Worm (Caenorhabditis elegans) whole organism, L1 larva: ENCODE measurements around the gene C14E2.5.
A peak's percentile ranks its signal among the peaks of the same experiment; 100 is the strongest.

Experiments used
- C34B4.2 ChIP-seq: sonication (generic microtip); optimal IDR thresholded peaks from 2 replicates; lab custom pipeline; 2017; ENCODE audit warnings: mild to moderate bottlenecking, missing genetic modification characterization, missing compliant biosample characterization
- Y116A8C.19 ChIP-seq: sonication (generic microtip); optimal IDR thresholded peaks from 2 replicates; lab custom pipeline; 2016; ENCODE audit warnings: missing compliant biosample characterization, missing genetic modification characterization, borderline replicate concordance
- aha-1 ChIP-seq: fragments of 150-350 bp; optimal IDR thresholded peaks from 2 replicates; lab custom pipeline; 2014; ENCODE audit warnings: missing biosample characterization, missing genetic modification characterization
- blmp-1 ChIP-seq: fragments of 150-350 bp; optimal IDR thresholded peaks from 2 replicates; lab custom pipeline; 2014; ENCODE audit warnings: missing biosample characterization, missing genetic modification characterization
- ces-1 ChIP-seq: fragments of 150-350 bp; optimal IDR thresholded peaks from 2 replicates; lab custom pipeline; 2014; ENCODE audit warnings: missing biosample characterization, missing genetic modification reagents, missing genetic modification characterization
- dsc-1 ChIP-seq: sonication (generic microtip); optimal IDR thresholded peaks from 2 replicates; lab custom pipeline; 2016; ENCODE audit warnings: mild to moderate bottlenecking, missing genetic modification characterization, missing compliant biosample characterization
- efl-3 ChIP-seq: fragments of 200-800 bp; sonication (Bioruptor generic); optimal IDR thresholded peaks from 2 replicates; lab custom pipeline; 2018; ENCODE audit warnings: mild to moderate bottlenecking, missing genetic modification characterization, missing compliant biosample characterization
- egl-13 ChIP-seq: sonication (generic microtip); optimal IDR thresholded peaks from 2 replicates; lab custom pipeline; 2016; ENCODE audit warnings: missing genotype, missing genetic modification reagents, missing genetic modification characterization, missing compliant biosample characterization
- egl-27 ChIP-seq, 2 experiments: fragments of 150-350 bp in 1 of 2; sonication (generic microtip); optimal IDR thresholded peaks; 3 replicates each; lab custom pipeline; 2017 to 2018; ENCODE audit warnings: missing biosample characterization in 2 of 2, missing genetic modification characterization in 2 of 2, missing genetic modification reagents in 2 of 2
- elt-2 ChIP-seq: sonication (generic microtip); optimal IDR thresholded peaks from 2 replicates; lab custom pipeline; 2016; ENCODE audit warnings: missing genetic modification characterization, mild to moderate bottlenecking, inconsistent platforms, missing compliant biosample characterization, missing genetic modification reagents
- elt-3 ChIP-seq, 6 experiments: fragments of 150-350 bp in 1 of 6; sonication (generic microtip); optimal IDR thresholded peaks; 2 replicates each; lab custom pipeline; 2017 to 2018; ENCODE audit warnings: missing biosample characterization in 6 of 6, missing genetic modification characterization in 6 of 6, inconsistent platforms in 1 of 6
- ets-5 ChIP-seq: fragments of 200-800 bp; sonication (Bioruptor generic); IDR thresholded peaks from 2 replicates; pipeline ENCODE4 v1.3.6; 2022; ENCODE audit warnings: missing genetic modification characterization, missing compliant biosample characterization
- fkh-8 ChIP-seq: sonication (generic microtip); optimal IDR thresholded peaks from 2 replicates; lab custom pipeline; 2016; ENCODE audit warnings: mild to moderate bottlenecking, missing genetic modification characterization, missing compliant biosample characterization
- fos-1 ChIP-seq: fragments of 150-350 bp; optimal IDR thresholded peaks from 2 replicates; lab custom pipeline; 2014; ENCODE audit warnings: missing biosample characterization, missing genetic modification characterization
- hlh-4 ChIP-seq: sonication (generic microtip); optimal IDR thresholded peaks from 2 replicates; lab custom pipeline; 2016; ENCODE audit warnings: mild to moderate bottlenecking, missing genetic modification characterization, missing compliant biosample characterization
- lin-13 ChIP-seq: fragments of 150-350 bp; optimal IDR thresholded peaks from 2 replicates; lab custom pipeline; 2014; ENCODE audit warnings: missing biosample characterization, missing genetic modification reagents, missing genetic modification characterization
- lin-14 ChIP-seq: fragments of 200-800 bp; sonication (Bioruptor generic); optimal IDR thresholded peaks from 2 replicates; lab custom pipeline; 2018; ENCODE audit warnings: mild to moderate bottlenecking, missing genetic modification characterization, moderate library complexity, missing compliant biosample characterization
- lin-35 ChIP-seq, 2 experiments: fragments of 150-350 bp; optimal IDR thresholded peaks; 2 replicates each; lab custom pipeline; 2014; ENCODE audit warnings: missing biosample characterization in 2 of 2, missing genetic modification characterization in 2 of 2, missing genetic modification reagents in 2 of 2
- lir-3 ChIP-seq: sonication (generic microtip); optimal IDR thresholded peaks from 2 replicates; lab custom pipeline; 2016; ENCODE audit warnings: mild to moderate bottlenecking, missing genetic modification characterization, moderate library complexity, missing compliant biosample characterization; ENCODE audit not compliant: poor library complexity
- lsy-2 ChIP-seq, 2 experiments: fragments of 150-350 bp; optimal IDR thresholded peaks; 2 replicates each; lab custom pipeline; 2014; ENCODE audit warnings: missing biosample characterization in 2 of 2, missing genetic modification characterization in 2 of 2
- mab-9 ChIP-seq: fragments of 200-800 bp; sonication (Bioruptor generic); IDR thresholded peaks from 2 replicates; pipeline ENCODE4 v1.3.6; 2022; ENCODE audit warnings: missing genetic modification reagents, missing genetic modification characterization, missing compliant biosample characterization
- mdl-1 ChIP-seq, 2 experiments: fragments of 150-350 bp; optimal IDR thresholded peaks; 2 replicates each; lab custom pipeline; 2014 to 2017; ENCODE audit warnings: missing biosample characterization in 2 of 2, missing genetic modification characterization in 2 of 2, inconsistent platforms in 1 of 2
- mef-2 ChIP-seq: fragments of 150-350 bp; optimal IDR thresholded peaks from 2 replicates; lab custom pipeline; 2014; ENCODE audit warnings: missing biosample characterization, missing genetic modification characterization
- nhr-11 ChIP-seq: fragments of 150-350 bp; optimal IDR thresholded peaks from 2 replicates; lab custom pipeline; 2014; ENCODE audit warnings: missing biosample characterization, missing genetic modification characterization
- nhr-47 ChIP-seq: sonication (generic microtip); optimal IDR thresholded peaks from 2 replicates; lab custom pipeline; 2016; ENCODE audit warnings: mild to moderate bottlenecking, missing genetic modification characterization, moderate library complexity, missing compliant biosample characterization
- nhr-77 ChIP-seq: fragments of 150-350 bp; optimal IDR thresholded peaks from 2 replicates; lab custom pipeline; 2014; ENCODE audit warnings: missing biosample characterization, missing genetic modification characterization
- nhr-85 ChIP-seq: sonication (generic microtip); peaks from one replicate; lab custom pipeline; 2016; ENCODE audit warnings: missing genetic modification characterization, inconsistent platforms, missing compliant biosample characterization
- pqm-1 ChIP-seq: sonication (generic microtip); optimal IDR thresholded peaks from 3 replicates; lab custom pipeline; 2017; ENCODE audit warnings: missing biosample characterization, missing genetic modification characterization
- rnt-1 ChIP-seq: sonication (generic microtip); optimal IDR thresholded peaks from 2 replicates; lab custom pipeline; 2016; ENCODE audit warnings: mild to moderate bottlenecking, missing genetic modification characterization, moderate library complexity, missing compliant biosample characterization
- skn-1 ChIP-seq: fragments of 150-350 bp; optimal IDR thresholded peaks from 2 replicates; lab custom pipeline; 2014; ENCODE audit warnings: missing biosample characterization, missing genetic modification characterization
- snu-23 ChIP-seq: sonication (generic microtip); optimal IDR thresholded peaks from 2 replicates; lab custom pipeline; 2016; ENCODE audit warnings: missing genetic modification characterization, missing compliant biosample characterization
- sox-4 ChIP-seq: sonication (generic microtip); optimal IDR thresholded peaks from 2 replicates; lab custom pipeline; 2016; ENCODE audit warnings: missing genetic modification characterization, missing compliant biosample characterization
- sptf-1 ChIP-seq: fragments of 150-350 bp; optimal IDR thresholded peaks from 2 replicates; lab custom pipeline; 2014; ENCODE audit warnings: missing biosample characterization, missing genetic modification characterization
- tbx-2 ChIP-seq: sonication (generic microtip); optimal IDR thresholded peaks from 2 replicates; lab custom pipeline; 2016; ENCODE audit warnings: missing genetic modification characterization, missing compliant biosample characterization
- unc-62 ChIP-seq: fragments of 150-350 bp; optimal IDR thresholded peaks from 2 replicates; lab custom pipeline; 2014; ENCODE audit warnings: missing biosample characterization, missing genetic modification reagents, missing genetic modification characterization
- unc-86 ChIP-seq: sonication (generic microtip); optimal IDR thresholded peaks from 2 replicates; lab custom pipeline; 2016; ENCODE audit warnings: missing genetic modification characterization, missing compliant biosample characterization
- xbp-1 ChIP-seq: sonication (generic microtip); optimal IDR thresholded peaks from 2 replicates; lab custom pipeline; 2016; ENCODE audit warnings: missing genetic modification characterization, missing compliant biosample characterization
- zag-1 ChIP-seq: fragments of 150-350 bp; optimal IDR thresholded peaks from 2 replicates; lab custom pipeline; 2014; ENCODE audit warnings: missing biosample characterization, missing genetic modification characterization
- ztf-11 ChIP-seq, 2 experiments: sonication (generic microtip); optimal IDR thresholded peaks; 2 replicates each; lab custom pipeline; 2016 to 2017; ENCODE audit warnings: missing genetic modification characterization in 2 of 2, missing biosample characterization in 1 of 2, missing compliant biosample characterization in 1 of 2
- ztf-4 ChIP-seq: fragments of 150-350 bp; optimal IDR thresholded peaks from 2 replicates; lab custom pipeline; 2014; ENCODE audit warnings: missing biosample characterization, missing genetic modification characterization

C14E2.5 gene

DNA sequence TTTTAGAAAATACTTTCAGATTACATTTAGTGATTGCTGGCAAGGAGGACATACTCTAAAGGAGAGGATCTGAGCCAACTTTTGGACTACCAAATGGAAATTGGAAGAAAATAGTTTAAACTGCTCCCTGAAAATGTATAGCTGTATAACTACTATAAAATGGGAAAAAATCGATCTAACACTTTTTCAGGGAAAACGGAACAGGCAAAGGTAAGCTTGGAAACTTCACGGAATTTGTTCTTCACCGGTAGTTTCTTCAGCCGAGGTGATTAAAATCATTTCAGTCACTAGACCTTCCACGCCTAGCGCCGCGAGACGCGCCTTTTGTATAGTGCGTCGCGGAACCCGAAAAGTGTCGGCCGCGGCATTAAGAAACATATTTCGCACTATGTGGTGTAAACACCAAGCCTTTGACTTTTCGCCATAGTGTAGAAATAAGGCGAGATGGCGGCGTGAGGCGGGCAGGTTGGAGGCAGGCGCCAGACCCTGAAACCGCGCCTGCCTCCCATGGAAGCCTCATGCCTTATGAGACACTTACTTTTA, at the start of gene C14E2.5:
Gene C14E2.5, minus strand, starts transcription at position 51 of the 543 bp plus-strand sequence.
- TF ChIP-seq nhr-85 (tag; lab: Kevin White, UChicago) (no peak), lir-3 (tag; lab: Kevin White, UChicago) (no peak), egl-27 (tag; optimal IDR thresholded peaks at IDR 0.05; lab: Kevin White, UChicago) (no peak), sox-4 (tag; lab: Kevin White, UChicago) (no peak), fkh-8 (tag; lab: Kevin White, UChicago) (no peak), unc-62 (GFP tag; lab: Kevin White, UChicago) (no peak), aha-1 (tag; lab: Kevin White, UChicago) (no peak), tbx-2 (no peak)
- TF ChIP-seq, all 84 proteins: peak for 0

DNA sequence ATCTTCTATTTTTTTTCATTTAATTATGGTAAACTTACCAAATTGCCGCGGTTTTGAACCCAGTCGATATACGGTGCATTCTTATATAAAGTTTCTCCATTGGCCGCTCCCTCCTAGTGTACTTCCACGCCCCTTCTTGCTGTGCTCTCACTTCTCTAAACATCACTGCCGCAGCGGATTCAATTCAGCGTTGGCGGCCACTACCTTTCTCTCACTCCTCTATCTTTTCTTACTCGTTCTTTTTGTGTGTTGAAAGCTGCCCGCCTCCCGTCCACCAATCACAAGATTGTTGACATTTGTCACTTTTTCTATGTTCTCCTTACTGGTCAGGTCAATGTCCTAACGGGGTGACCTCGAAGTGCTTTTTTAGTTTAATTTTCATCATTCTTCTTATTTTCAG, 45.9 kb upstream of the C14E2.5 start:
- TF ChIP-seq nhr-11 (tag; lab: Kevin White, UChicago) (no peak), xbp-1 (tag; lab: Kevin White, UChicago) (peak; percentile 26), unc-86 (tag; lab: Kevin White, UChicago) (no peak), lsy-2 (tag; optimal IDR thresholded peaks at IDR 0.05; lab: Kevin White, UChicago) (peak in 1 of 2 experiments; percentile 81), ztf-4 (tag; lab: Kevin White, UChicago) (no peak), rnt-1 (tag; lab: Kevin White, UChicago) (peak; percentile 11), Y116A8C.19 (tag; lab: Kevin White, UChicago) (no peak), lin-14 (GFP tag; lab: Kevin White, UChicago) (peak; percentile 30), sox-4 (tag; lab: Kevin White, UChicago) (no peak), skn-1 (tag; lab: Kevin White, UChicago) (peak; percentile 29)

DNA sequence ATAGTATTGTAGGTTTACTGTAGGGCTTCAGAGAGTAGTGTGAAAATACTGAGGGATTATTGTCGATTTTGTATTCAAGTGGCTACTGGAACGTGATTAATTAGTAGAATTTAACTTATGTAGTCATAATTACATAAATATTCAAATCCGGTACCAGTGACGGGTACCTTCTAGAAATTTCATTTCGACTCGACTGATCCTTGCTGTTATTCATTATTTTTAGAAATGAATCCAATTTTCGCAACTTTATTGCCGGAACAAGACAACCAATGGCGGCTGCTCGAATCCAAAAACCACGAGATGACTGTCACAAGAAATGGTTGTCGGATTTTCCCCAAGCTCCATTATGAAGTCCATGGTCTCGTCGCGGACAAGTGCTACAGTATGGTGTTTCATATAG, 39.8 kb upstream of the C14E2.5 start, which contains the start of gene tbx-41:
Gene tbx-41, plus strand, starts transcription at position 301 of the 400 bp plus-strand sequence.
- TF ChIP-seq lin-14 (GFP tag; lab: Kevin White, UChicago) (no peak), egl-13 (tag; lab: Kevin White, UChicago) (no peak), ets-5 (GFP tag; lab: Robert Waterston, UW) (no peak), pqm-1 (no peak), snu-23 (no peak), lin-13 (GFP tag; lab: Kevin White, UChicago) (no peak), C34B4.2 (tag; lab: Kevin White, UChicago) (no peak), efl-3 (GFP tag; lab: Kevin White, UChicago) (no peak), zag-1 (tag; lab: Kevin White, UChicago) (no peak), nhr-47 (tag; lab: Kevin White, UChicago) (no peak), lir-3 (tag; lab: Kevin White, UChicago) (no peak), elt-3 (tag; optimal IDR thresholded peaks at IDR 0.05; lab: Kevin White, UChicago) (no peak), ztf-11 (tag; optimal IDR thresholded peaks at IDR 0.05; lab: Kevin White, UChicago) (no peak), ztf-4 (tag; lab: Kevin White, UChicago) (no peak), fos-1 (tag; lab: Kevin White, UChicago) (no peak), mef-2 (no peak), nhr-77 (tag; lab: Kevin White, UChicago) (no peak), ces-1 (no peak)

DNA sequence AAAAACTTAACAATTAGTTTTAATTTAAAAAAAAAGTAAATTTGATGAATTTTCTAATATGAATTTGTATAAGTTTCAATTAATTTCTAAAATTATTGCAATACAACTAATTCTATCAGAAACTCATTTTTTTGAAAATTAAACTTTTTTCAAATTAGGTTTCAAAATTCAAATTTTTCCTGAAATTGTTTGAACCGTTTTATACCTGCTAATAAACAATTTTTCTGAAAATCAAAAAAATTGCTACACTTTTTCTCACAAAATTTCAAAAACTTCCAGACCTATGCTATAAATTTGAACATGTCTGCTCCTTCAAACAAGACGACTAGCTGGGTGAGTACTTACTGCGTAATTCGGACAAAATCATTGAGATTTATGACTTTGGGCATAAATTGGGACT, 35.3 kb upstream of the C14E2.5 start, which contains the start of gene T26C11.8:
Gene T26C11.8, plus strand, starts transcription at position 301 of the 400 bp plus-strand sequence.
- TF ChIP-seq sptf-1 (tag; lab: Kevin White, UChicago), result no peak
- no peak for TF ChIP-seq lin-35 (GFP tag; optimal IDR thresholded peaks at IDR 0.05; lab: Kevin White, UChicago)
- TF ChIP-seq mdl-1 (tag; optimal IDR thresholded peaks at IDR 0.05; lab: Kevin White, UChicago), result no peak
- TF ChIP-seq ets-5 (GFP tag; lab: Robert Waterston, UW), result no peak
- TF ChIP-seq dsc-1 (tag; lab: Kevin White, UChicago), result no peak
- no peak for TF ChIP-seq blmp-1 (tag; lab: Kevin White, UChicago)
- TF ChIP-seq hlh-4 (tag; lab: Kevin White, UChicago), result no peak
- TF ChIP-seq mab-9 (GFP tag; lab: Robert Waterston, UW), result no peak
- TF ChIP-seq elt-2 (tag; lab: Kevin White, UChicago), result no peak
